Worm (Caenorhabditis elegans) whole organism, midembryonic: ENCODE data around the gene B0222.11.

ENCODE experiments used
- T22C8.4 ChIP-seq: fragments of 200-800 bp; sonication (Bioruptor generic); IDR thresholded peaks from 2 replicates; pipeline ENCODE4 v1.3.6; 2022; ENCODE audit warnings: missing genetic modification characterization, missing compliant biosample characterization
- klf-2 ChIP-seq: fragments of 200-800 bp; sonication (Bioruptor generic); conservative IDR thresholded peaks from 2 replicates; pipeline ENCODE4 v1.3.6; 2022; ENCODE audit warnings: missing genetic modification reagents, missing genetic modification characterization, missing compliant biosample characterization

DNA sequence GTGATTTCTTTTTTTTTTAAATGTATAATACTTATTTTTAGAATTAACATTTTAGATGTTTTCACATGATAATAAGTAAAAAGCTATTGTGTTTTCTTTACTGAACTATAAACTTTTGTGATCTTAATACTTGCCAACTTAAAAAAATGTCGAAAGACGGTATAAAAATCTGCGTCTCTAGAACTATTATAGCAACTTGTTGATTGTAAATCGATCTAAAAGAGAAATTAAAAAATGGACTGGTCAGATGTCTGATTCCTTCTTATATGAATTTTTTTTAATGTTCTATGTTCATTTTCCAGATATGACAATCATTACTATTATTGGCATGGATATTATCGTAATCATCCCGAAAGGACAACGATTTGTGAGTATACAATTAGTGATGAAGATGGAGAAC, 40.2 kb downstream of the B0222.11 start, which contains the start of gene F21C10.3:
- TF ChIP-seq T22C8.4 (GFP tag; lab: Robert Waterston, UW) (no peak), klf-2 (no peak)
